Fruit fly (Drosophila melanogaster): Measurements from ENCODE around the gene CG8814.

DNA sequence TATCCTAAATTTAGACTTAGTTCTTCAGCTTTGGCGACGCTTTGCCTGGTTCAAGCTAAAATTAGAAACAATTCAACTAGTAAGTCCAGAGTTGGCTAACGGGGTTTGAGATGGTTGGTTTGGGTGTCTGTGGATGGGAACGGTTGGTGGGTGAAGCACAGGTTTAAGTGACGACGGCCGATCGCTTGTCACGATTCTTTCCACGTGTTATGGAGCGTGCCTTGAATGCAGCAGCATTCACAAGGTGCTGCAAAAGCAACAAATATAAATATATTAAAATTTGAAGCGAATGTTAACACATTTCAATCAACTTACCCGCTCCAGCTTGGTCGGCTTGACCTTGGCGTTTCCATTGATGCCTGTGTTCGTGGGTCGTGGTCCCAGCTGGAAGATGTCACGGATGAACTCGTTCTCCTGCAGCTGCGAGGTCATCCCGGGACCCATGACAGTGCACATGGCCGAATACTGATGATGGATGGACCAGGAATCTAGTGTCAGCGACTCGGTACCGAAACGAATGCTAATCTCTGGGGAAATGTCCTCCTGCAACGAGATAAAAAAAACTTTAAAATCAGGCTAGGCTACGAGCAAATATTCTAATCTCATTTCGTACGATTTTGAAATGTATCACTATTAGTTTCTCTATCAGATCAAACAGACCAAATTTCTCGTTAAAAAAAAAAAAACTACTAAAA lies 5.5 kb upstream of the CG8814 start, which contains the start of gene CG8813:
- TF ChIP-seq fru (GFP tag; optimal IDR thresholded peaks at IDR 0.05) (no peak), Vsx2 (GFP tag; optimal IDR thresholded peaks at IDR 0.05; ENCODE audit: partially characterized antibody) (no peak), Hnf4 (GFP tag; optimal IDR thresholded peaks at IDR 0.05) (no peak), GATAd (GFP tag; optimal IDR thresholded peaks at IDR 0.05) (no peak), h (GFP tag; optimal IDR thresholded peaks at IDR 0.05) (no peak), HLH106 (tag; optimal IDR thresholded peaks at IDR 0.05) (no peak), pan (optimal IDR thresholded peaks at IDR 0.05) (no peak), Hr78 (GFP tag; optimal IDR thresholded peaks at IDR 0.05) (no peak), CrebA (GFP tag; optimal IDR thresholded peaks at IDR 0.05; ENCODE audit: borderline replicate concordance) (no peak), jim (GFP tag; optimal IDR thresholded peaks at IDR 0.05) (no peak), Myc (optimal IDR thresholded peaks at IDR 0.05) (no peak), dl (GFP tag; optimal IDR thresholded peaks at IDR 0.05; ENCODE audit: insufficient read depth in 1 of 2, partially characterized antibody in 2 of 2) (no peak)
